Worm (Caenorhabditis elegans): ENCODE data around the gene tni-4.
A peak's percentile ranks its signal among the peaks of the same experiment; 100 is the strongest.

The tni-4 gene

DNA sequence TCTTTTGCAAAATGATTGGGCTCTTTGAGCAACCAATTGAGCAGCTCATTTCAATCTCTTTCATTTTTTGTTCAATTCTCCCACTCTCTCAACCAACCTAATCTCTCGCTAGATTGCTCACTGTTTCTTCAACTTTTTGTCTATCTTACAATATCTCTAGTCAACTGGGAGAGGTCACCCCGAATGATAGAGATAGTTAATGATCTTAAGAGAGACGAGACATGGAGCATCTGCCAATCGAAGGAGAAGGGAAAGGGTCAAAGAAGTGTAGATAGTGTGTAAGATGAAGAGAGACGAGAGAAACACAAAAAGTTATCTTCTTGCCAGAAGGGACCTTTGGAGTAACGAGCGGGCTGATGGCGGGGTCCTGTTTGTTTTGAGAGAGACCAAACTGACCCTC, 35.1 kb upstream of the tni-4 start:
- TF ChIP-seq lin-32 (GFP tag; optimal IDR thresholded peaks at IDR 0.05) (no peak), nhr-28 (tag; optimal IDR thresholded peaks at IDR 0.05) (no peak), mab-5 (tag; optimal IDR thresholded peaks at IDR 0.05) (no peak), ham-2 (GFP tag; optimal IDR thresholded peaks at IDR 0.05) (no peak), cnd-1 (tag; optimal IDR thresholded peaks at IDR 0.05) (no peak), tbx-8 (GFP tag; optimal IDR thresholded peaks at IDR 0.05) (no peak), ceh-39 (tag; optimal IDR thresholded peaks at IDR 0.05) (peak; percentile 68), snpc-4 (tag; optimal IDR thresholded peaks at IDR 0.05) (no peak), bed-3 (GFP tag; optimal IDR thresholded peaks at IDR 0.05) (no peak), drap-1 (GFP tag; optimal IDR thresholded peaks at IDR 0.05) (no peak), unc-62 (GFP tag; optimal IDR thresholded peaks at IDR 0.05) (peak; percentile 59), nhr-237 (tag; optimal IDR thresholded peaks at IDR 0.05) (no peak), unc-120 (tag; optimal IDR thresholded peaks at IDR 0.05; ENCODE audit: poor library complexity, severe bottlenecking) (peak; percentile 75), lin-13 (tag; optimal IDR thresholded peaks at IDR 0.05) (no peak), nhr-12 (tag; optimal IDR thresholded peaks at IDR 0.05) (no peak), mep-1 (tag; optimal IDR thresholded peaks at IDR 0.05) (no peak), flh-1 (GFP tag; optimal IDR thresholded peaks at IDR 0.05) (no peak), hlh-1 (tag; optimal IDR thresholded peaks at IDR 0.05) (peak; percentile 85), ceh-83 (GFP tag; optimal IDR thresholded peaks at IDR 0.05) (no peak), nhr-2 (tag; optimal IDR thresholded peaks at IDR 0.05) (peak; percentile 59), ceh-43 (GFP tag; optimal IDR thresholded peaks at IDR 0.05) (no peak)

DNA sequence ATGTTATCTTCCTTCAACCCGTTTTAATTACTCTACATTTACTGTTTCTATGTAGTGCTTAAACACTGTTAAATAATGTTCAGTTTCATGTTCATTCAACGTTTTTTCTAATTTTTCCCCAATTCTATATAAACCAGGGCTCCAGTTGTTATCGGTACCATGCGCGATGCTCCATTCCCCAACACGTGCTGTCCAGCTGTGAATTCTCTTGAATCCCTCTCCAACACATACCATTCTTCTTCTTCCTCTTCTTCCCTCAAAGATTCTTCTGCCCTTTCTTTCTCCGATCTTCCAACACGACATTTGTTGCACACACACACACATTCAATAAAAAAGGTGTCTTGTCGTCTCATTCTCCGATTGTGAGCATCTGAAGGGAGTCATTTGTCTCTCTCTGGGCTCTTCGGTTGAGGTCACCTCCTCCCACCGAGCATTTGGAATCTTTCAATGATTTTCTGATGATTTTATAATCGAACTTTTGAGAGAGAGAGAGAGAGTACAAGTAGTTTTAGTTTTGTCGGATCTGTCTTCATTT, 32.3 kb upstream of the tni-4 start:
- TF ChIP-seq hlh-1 (tag; optimal IDR thresholded peaks at IDR 0.05) (peak; percentile 93), mls-2 (tag; optimal IDR thresholded peaks at IDR 0.05) (no peak), unc-120 (tag; optimal IDR thresholded peaks at IDR 0.05; ENCODE audit: poor library complexity, severe bottlenecking) (peak; percentile 40)

- TF ChIP-seq snpc-4 (tag; optimal IDR thresholded peaks at IDR 0.05) (no peak), ztf-11 (tag; optimal IDR thresholded peaks at IDR 0.05) (no peak), sem-2 (GFP tag; optimal IDR thresholded peaks at IDR 0.05) (no peak), ceh-83 (GFP tag; optimal IDR thresholded peaks at IDR 0.05) (no peak), nhr-237 (tag; optimal IDR thresholded peaks at IDR 0.05) (no peak)
These were observed 31.4 kb upstream of the tni-4 start, which contains the start of gene lam-1 for ce11 chrIV:5173032-5173431. Gene lam-1, plus strand, starts transcription at chrIV:5173332.

- TF ChIP-seq nhr-28 (tag; optimal IDR thresholded peaks at IDR 0.05) (no peak), bed-3 (GFP tag; optimal IDR thresholded peaks at IDR 0.05) (peak; percentile 24), sptf-1 (tag; optimal IDR thresholded peaks at IDR 0.05) (peak; percentile 79), pha-4 (tag; optimal IDR thresholded peaks at IDR 0.05) (peak; percentile 91), drap-1 (GFP tag; optimal IDR thresholded peaks at IDR 0.05) (peak; percentile 75), sem-2 (GFP tag; optimal IDR thresholded peaks at IDR 0.05) (peak; percentile 45), nhr-76 (tag; optimal IDR thresholded peaks at IDR 0.05) (no peak), unc-62 (GFP tag; optimal IDR thresholded peaks at IDR 0.05) (peak; percentile 51), M03D4.4 (tag; optimal IDR thresholded peaks at IDR 0.05) (peak; percentile 61), lin-13 (tag; optimal IDR thresholded peaks at IDR 0.05) (peak; percentile 94), ham-2 (GFP tag; optimal IDR thresholded peaks at IDR 0.05) (peak; percentile 46), mls-2 (tag; optimal IDR thresholded peaks at IDR 0.05) (peak; percentile 68), cnd-1 (tag; optimal IDR thresholded peaks at IDR 0.05) (peak; percentile 50), mep-1 (tag; optimal IDR thresholded peaks at IDR 0.05) (peak; percentile 93), lsy-2 (tag; optimal IDR thresholded peaks at IDR 0.05) (peak; percentile 86), flh-1 (GFP tag; optimal IDR thresholded peaks at IDR 0.05) (no peak), elt-3 (tag; optimal IDR thresholded peaks at IDR 0.05) (no peak), nhr-2 (tag; optimal IDR thresholded peaks at IDR 0.05) (no peak), nhr-12 (tag; optimal IDR thresholded peaks at IDR 0.05) (no peak), blmp-1 (tag; optimal IDR thresholded peaks at IDR 0.05) (peak; percentile 96), lin-32 (GFP tag; optimal IDR thresholded peaks at IDR 0.05) (no peak), ceh-39 (tag; optimal IDR thresholded peaks at IDR 0.05) (peak; percentile 64), tbx-8 (GFP tag; optimal IDR thresholded peaks at IDR 0.05) (peak; percentile 68), ztf-11 (tag; optimal IDR thresholded peaks at IDR 0.05) (peak; percentile 13), zip-8 (tag; optimal IDR thresholded peaks at IDR 0.05) (no peak), unc-39 (tag; optimal IDR thresholded peaks at IDR 0.05) (peak; percentile 12), mab-5 (tag; optimal IDR thresholded peaks at IDR 0.05) (peak; percentile 4), ces-1 (GFP tag; optimal IDR thresholded peaks at IDR 0.05) (peak; percentile 62), elt-1 (tag; optimal IDR thresholded peaks at IDR 0.05; ENCODE audit: borderline replicate concordance, insufficient read depth) (no peak), nhr-237 (tag; optimal IDR thresholded peaks at IDR 0.05) (peak; percentile 87), ceh-43 (GFP tag; optimal IDR thresholded peaks at IDR 0.05) (peak; percentile 45), snpc-4 (tag; optimal IDR thresholded peaks at IDR 0.05) (no peak), unc-120 (tag; optimal IDR thresholded peaks at IDR 0.05; ENCODE audit: poor library complexity, severe bottlenecking) (peak; percentile 87), hlh-1 (tag; optimal IDR thresholded peaks at IDR 0.05) (peak; percentile 28), ceh-83 (GFP tag; optimal IDR thresholded peaks at IDR 0.05) (peak; percentile 89)
These were observed 20.6 kb upstream of the tni-4 start, which contains the start of gene W03F8.4 for ce11 chrIV:5183755-5184166. Gene W03F8.4, plus strand, starts transcription at chrIV:5184123.

All from whole organism, mixed stage, embryonic.